Fruit fly (Drosophila melanogaster) whole organism, prepupa: ENCODE results near the gene CG14684.
A peak's percentile ranks its signal among the peaks of the same experiment; 100 is the strongest.

ENCODE experiments used
- Blimp-1 ChIP-seq: fragments of 200-800 bp; sonication (Bioruptor generic); optimal IDR thresholded peaks from 3 replicates; lab custom pipeline; 2017; ENCODE audit warnings: missing biosample characterization, missing genetic modification characterization, mild to moderate bottlenecking, moderate library complexity, missing genetic modification reagents
- CG10631 ChIP-seq: fragments of 200-800 bp; sonication (Bioruptor generic); optimal IDR thresholded peaks from 2 replicates; lab custom pipeline; 2016; ENCODE audit warnings: missing biosample characterization, missing genetic modification characterization
- CG11294 ChIP-seq: fragments of 200-800 bp; sonication (Bioruptor generic); IDR thresholded peaks from 2 replicates; pipeline ENCODE4 v1.3.6; 2022; ENCODE audit warnings: missing biosample characterization, missing genetic modification characterization
- CG11902 ChIP-seq: fragments of 200-800 bp; sonication (Bioruptor generic); optimal IDR thresholded peaks from 3 replicates; lab custom pipeline; 2016; ENCODE audit warnings: missing biosample characterization, missing genetic modification characterization
- CG1621 ChIP-seq: fragments of 200-800 bp; sonication (Bioruptor generic); optimal IDR thresholded peaks from 3 replicates; lab custom pipeline; 2018; ENCODE audit warnings: missing biosample characterization, mild to moderate bottlenecking, missing genetic modification characterization
- CG16779 ChIP-seq: fragments of 200-800 bp; sonication (Bioruptor generic); optimal IDR thresholded peaks from 3 replicates; lab custom pipeline; 2017; ENCODE audit warnings: missing biosample characterization, mild to moderate bottlenecking, missing genetic modification characterization
- CG3032 ChIP-seq: fragments of 200-800 bp; optimal IDR thresholded peaks from 2 replicates; lab custom pipeline; 2019; ENCODE audit warnings: missing biosample characterization, mild to moderate bottlenecking, missing genetic modification characterization, moderate library complexity
- CG31627 ChIP-seq: fragments of 200-800 bp; sonication (Bioruptor generic); optimal IDR thresholded peaks from 3 replicates; lab custom pipeline; 2016; ENCODE audit warnings: missing biosample characterization, missing genetic modification characterization
- CG32006 ChIP-seq: fragments of 200-800 bp; sonication (Bioruptor generic); optimal IDR thresholded peaks from 3 replicates; lab custom pipeline; 2017; ENCODE audit warnings: missing biosample characterization, mild to moderate bottlenecking, missing genetic modification characterization
- CG4318 ChIP-seq: fragments of 200-800 bp; sonication (Bioruptor generic); optimal IDR thresholded peaks from 3 replicates; lab custom pipeline; 2017; ENCODE audit warnings: missing biosample characterization, mild to moderate bottlenecking, missing genetic modification characterization
- CG6163 ChIP-seq: fragments of 200-800 bp; sonication (Bioruptor generic); IDR thresholded peaks from 3 replicates; pipeline ENCODE4 v1.3.6; 2022; ENCODE audit warnings: missing biosample characterization, missing genetic modification characterization
- CG6276 ChIP-seq: fragments of 200-800 bp; sonication (Bioruptor generic); optimal IDR thresholded peaks from 2 replicates; lab custom pipeline; 2017; ENCODE audit warnings: missing biosample characterization, mild to moderate bottlenecking, missing genetic modification characterization
- CG6792 ChIP-seq: fragments of 200-800 bp; sonication (Bioruptor generic); optimal IDR thresholded peaks from 3 replicates; lab custom pipeline; 2016; ENCODE audit warnings: missing biosample characterization, missing genetic modification characterization
- CG6808 ChIP-seq: fragments of 200-800 bp; sonication (Bioruptor generic); optimal IDR thresholded peaks from 3 replicates; lab custom pipeline; 2017; ENCODE audit warnings: missing biosample characterization, missing genetic modification characterization, mild to moderate bottlenecking, moderate library complexity, missing genetic modification reagents
- CG6854 ChIP-seq: fragments of 200-800 bp; sonication (Bioruptor generic); optimal IDR thresholded peaks from 2 replicates; lab custom pipeline; 2017; ENCODE audit warnings: missing biosample characterization, mild to moderate bottlenecking, missing genetic modification characterization
- CG7368 ChIP-seq: fragments of 200-800 bp; sonication (Bioruptor generic); optimal IDR thresholded peaks from 3 replicates; lab custom pipeline; 2016; ENCODE audit warnings: missing biosample characterization, missing genetic modification characterization
- CG8319 ChIP-seq: fragments of 200-800 bp; sonication (Bioruptor generic); optimal IDR thresholded peaks from 3 replicates; lab custom pipeline; 2016; ENCODE audit warnings: missing biosample characterization, missing genetic modification characterization
- CG8632 ChIP-seq: fragments of 200-800 bp; sonication (Bioruptor generic); optimal IDR thresholded peaks from 3 replicates; lab custom pipeline; 2016; ENCODE audit warnings: missing biosample characterization, missing genetic modification characterization
- Eip75B ChIP-seq: fragments of 200-800 bp; sonication (Bioruptor generic); optimal IDR thresholded peaks from 3 replicates; lab custom pipeline; 2016; ENCODE audit warnings: missing biosample characterization, missing genetic modification characterization
- Eip78C ChIP-seq: fragments of 200-800 bp; sonication (Bioruptor generic); peaks from one replicate; lab custom pipeline; 2016; ENCODE audit warnings: missing biosample characterization, missing genetic modification characterization
- Ets21C ChIP-seq: fragments of 200-800 bp; sonication (Bioruptor generic); optimal IDR thresholded peaks from 3 replicates; lab custom pipeline; 2016; ENCODE audit warnings: missing biosample characterization, missing genetic modification characterization
- Hr38 ChIP-seq: sonication (Bioruptor generic); optimal IDR thresholded peaks from 2 replicates; lab custom pipeline; 2016; ENCODE audit warnings: missing biosample characterization, missing genetic modification characterization
- Lpt ChIP-seq: fragments of 200-800 bp; sonication (Bioruptor generic); optimal IDR thresholded peaks from 3 replicates; lab custom pipeline; 2016; ENCODE audit warnings: missing biosample characterization, missing genetic modification characterization
- Met ChIP-seq: fragments of 200-800 bp; sonication (Bioruptor generic); optimal IDR thresholded peaks from 3 replicates; lab custom pipeline; 2016; ENCODE audit warnings: missing biosample characterization, missing genetic modification characterization
- OdsH ChIP-seq: fragments of 200-800 bp; sonication (Bioruptor generic); optimal IDR thresholded peaks from 3 replicates; lab custom pipeline; 2016; ENCODE audit warnings: missing biosample characterization, missing genetic modification characterization
- Smox ChIP-seq: fragments of 200-800 bp; sonication (Bioruptor generic); optimal IDR thresholded peaks from 3 replicates; lab custom pipeline; 2016; ENCODE audit warnings: missing biosample characterization, missing genetic modification characterization
- Sox102F ChIP-seq: fragments of 200-800 bp; sonication (Bioruptor generic); optimal IDR thresholded peaks from 2 replicates; lab custom pipeline; 2016; ENCODE audit warnings: missing biosample characterization, mild to moderate bottlenecking, missing genetic modification characterization
- Sox15 ChIP-seq: fragments of 200-800 bp; sonication (Bioruptor generic); optimal IDR thresholded peaks from 3 replicates; lab custom pipeline; 2016; ENCODE audit warnings: missing biosample characterization, missing genetic modification characterization
- achi ChIP-seq: fragments of 200-800 bp; sonication (Bioruptor generic); optimal IDR thresholded peaks from 3 replicates; lab custom pipeline; 2016; ENCODE audit warnings: missing biosample characterization, missing genetic modification characterization
- cyc ChIP-seq: fragments of 200-800 bp; sonication (Bioruptor generic); optimal IDR thresholded peaks from 3 replicates; lab custom pipeline; 2016; ENCODE audit warnings: missing biosample characterization, missing genetic modification characterization
- dsx ChIP-seq: fragments of 200-800 bp; optimal IDR thresholded peaks from 3 replicates; lab custom pipeline; 2019; ENCODE audit warnings: missing biosample characterization, mild to moderate bottlenecking, missing genetic modification characterization, moderate library complexity; ENCODE audit not compliant: poor library complexity, severe bottlenecking
- eg ChIP-seq: fragments of 200-800 bp; sonication (Bioruptor generic); IDR thresholded peaks from 3 replicates; pipeline ENCODE4 v1.3.6; 2022; ENCODE audit warnings: missing biosample characterization, missing genetic modification characterization
- fd59A ChIP-seq: fragments of 200-800 bp; sonication (Bioruptor generic); optimal IDR thresholded peaks from 2 replicates; lab custom pipeline; 2017; ENCODE audit warnings: missing biosample characterization, mild to moderate bottlenecking, missing genetic modification characterization, missing genetic modification reagents
- fkh ChIP-seq: fragments of 200-800 bp; sonication (Bioruptor generic); optimal IDR thresholded peaks from 3 replicates; lab custom pipeline; 2017; ENCODE audit warnings: missing biosample characterization, mild to moderate bottlenecking, missing genetic modification characterization, moderate library complexity
- salr ChIP-seq, 2 experiments: fragments of 200-800 bp; sonication (Bioruptor generic); optimal IDR thresholded peaks; 3 replicates each; lab custom pipeline; 2016 to 2018; ENCODE audit warnings: missing biosample characterization in 2 of 2, missing genetic modification characterization in 2 of 2, mild to moderate bottlenecking in 1 of 2
- spab ChIP-seq: fragments of 200-800 bp; sonication (Bioruptor generic); optimal IDR thresholded peaks from 2 replicates; lab custom pipeline; 2017; ENCODE audit warnings: missing biosample characterization, mild to moderate bottlenecking, missing genetic modification characterization, missing genetic modification reagents
- svp ChIP-seq: fragments of 200-800 bp; sonication (Bioruptor generic); peaks from one replicate; lab custom pipeline; 2016; ENCODE audit warnings: missing biosample characterization, missing genetic modification characterization
- topi ChIP-seq: fragments of 200-800 bp; sonication (Bioruptor generic); optimal IDR thresholded peaks from 3 replicates; lab custom pipeline; 2016; ENCODE audit warnings: missing biosample characterization, missing genetic modification characterization

Gene CG14684

DNA sequence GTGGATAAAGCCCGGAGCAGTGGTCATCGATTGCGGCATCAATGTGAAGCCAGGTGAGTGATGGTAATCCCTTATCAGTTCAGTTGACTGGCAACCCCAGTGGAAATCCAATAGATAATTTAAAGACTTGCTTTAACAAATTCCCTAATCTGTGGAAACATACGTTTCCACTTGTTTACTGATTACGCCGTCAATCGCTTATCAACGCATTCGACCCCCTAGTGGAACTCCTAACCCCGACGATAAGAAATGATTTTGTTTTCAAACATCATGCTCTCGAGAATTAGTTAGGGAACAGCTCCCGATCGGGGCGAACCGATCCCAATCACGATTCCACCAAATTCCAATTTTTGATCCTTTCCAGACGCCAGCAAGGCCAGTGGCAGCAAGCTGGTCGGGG, 6.1 kb upstream of the CG14684 start:
- TF ChIP-seq svp (GFP tag; lab: Kevin White, UChicago) (peak; percentile 91), CG16779 (tag; lab: Kevin White, UChicago) (no peak), dsx (GFP tag; lab: Kevin White, UChicago) (no peak)

DNA sequence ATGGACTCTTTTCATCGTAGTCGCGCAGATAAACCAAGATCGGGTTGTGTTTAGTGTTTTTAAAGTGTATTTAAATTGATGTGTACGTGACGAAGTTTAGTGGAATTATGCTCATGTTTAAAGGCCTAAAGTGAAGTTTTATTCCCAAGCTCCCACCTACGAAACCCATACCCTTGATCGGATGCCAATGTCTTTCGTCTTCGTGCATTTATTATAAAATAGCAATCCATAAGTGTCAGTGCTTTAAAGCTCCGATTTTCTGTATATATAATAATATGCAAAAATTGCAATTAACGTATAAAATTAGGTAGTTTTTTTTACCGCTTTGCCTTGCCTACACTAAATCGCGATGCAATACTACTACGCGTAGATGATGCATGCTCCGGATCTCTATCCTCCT, 1.8 kb upstream of the CG14684 start, which contains the start of gene CG31391:
Gene CG31391 (minus strand): TSS at position 101 of the 400 bp plus-strand sequence.
- peak; percentile 8 for TF ChIP-seq svp (GFP tag; lab: Kevin White, UChicago)
- TF ChIP-seq CG6854: no peak
- TF ChIP-seq, all 60 proteins: peak for 1

DNA sequence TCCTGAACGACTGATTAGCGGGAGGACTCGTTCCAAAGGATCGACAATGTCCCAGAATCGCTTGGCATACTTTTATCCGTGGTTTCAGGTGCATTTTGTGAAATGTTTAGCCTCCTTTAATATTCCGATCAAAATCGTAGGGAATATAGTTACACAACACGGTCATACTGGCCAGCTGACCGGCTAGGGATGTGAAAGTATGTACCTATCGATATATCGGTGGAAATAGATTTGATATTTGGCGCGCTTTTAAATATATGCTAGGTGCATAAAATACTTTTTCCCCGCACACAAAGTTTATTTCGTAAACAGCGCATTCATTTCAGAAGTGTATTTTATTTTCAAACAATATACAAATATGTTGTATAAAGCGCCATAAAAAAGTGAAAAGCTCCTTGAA, 1.4 kb downstream of the CG14684 start, which contains the start of gene CG31278:
Gene CG31278 (minus strand): TSS at position 172 of the 400 bp plus-strand sequence.
- no peak for TF ChIP-seq Hr38
- no peak for TF ChIP-seq Lpt
- no peak for TF ChIP-seq CG31627
- no peak for TF ChIP-seq spab
- TF ChIP-seq CG32006 (GFP tag; lab: Kevin White, UChicago): no peak
- TF ChIP-seq Blimp-1 (GFP tag; lab: Kevin White, UChicago): no peak
- no peak for TF ChIP-seq CG4318
- no peak for TF ChIP-seq CG1621 (tag; lab: Kevin White, UChicago)
- no peak for TF ChIP-seq CG8632
- TF ChIP-seq CG6808: no peak
- no peak for TF ChIP-seq Sox15 (GFP tag; lab: Kevin White, UChicago)
- no peak for TF ChIP-seq cyc (GFP tag; lab: Kevin White, UChicago)
- no peak for TF ChIP-seq Sox102F
- TF ChIP-seq eg (GFP tag; lab: Robert Waterston, UW): no peak
- TF ChIP-seq CG6163 (GFP tag; lab: Robert Waterston, UW): no peak

DNA sequence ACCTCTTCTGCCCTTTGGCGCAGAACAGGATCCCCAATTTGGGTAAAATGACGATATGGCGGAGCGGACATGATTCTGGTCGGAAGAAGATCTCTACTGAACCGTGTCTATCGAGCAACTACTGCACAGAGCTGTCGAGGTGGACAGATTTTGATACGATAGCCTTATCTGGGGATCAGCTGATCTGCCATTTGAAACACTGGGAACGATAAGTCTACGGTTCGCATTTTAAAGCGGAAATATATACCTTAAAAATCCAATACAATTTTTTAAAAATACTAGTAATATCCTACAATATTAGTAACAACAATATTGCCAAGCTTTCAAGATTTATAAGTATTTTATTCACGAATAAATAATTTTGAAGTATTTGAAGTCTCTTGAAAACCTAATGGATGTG, 2.5 kb downstream of the CG14684 start, which contains the start of gene CG31373:
Gene CG31373 (minus strand): TSS at position 101 of the 400 bp plus-strand sequence.
- no peak for TF ChIP-seq topi (GFP tag; lab: Kevin White, UChicago)
- no peak for TF ChIP-seq CG6276
- TF ChIP-seq Smox: no peak
- TF ChIP-seq CG6792 (GFP tag; lab: Kevin White, UChicago): no peak
- TF ChIP-seq Met (GFP tag; lab: Kevin White, UChicago): no peak
- TF ChIP-seq CG11294 (GFP tag; lab: Robert Waterston, UW): no peak
- TF ChIP-seq CG31627: no peak
- no peak for TF ChIP-seq CG3032
- TF ChIP-seq Eip78C: no peak
- no peak for TF ChIP-seq Ets21C (GFP tag; lab: Kevin White, UChicago)
- TF ChIP-seq CG7368 (GFP tag; lab: Kevin White, UChicago): no peak
- TF ChIP-seq achi (GFP tag; lab: Kevin White, UChicago): no peak

DNA sequence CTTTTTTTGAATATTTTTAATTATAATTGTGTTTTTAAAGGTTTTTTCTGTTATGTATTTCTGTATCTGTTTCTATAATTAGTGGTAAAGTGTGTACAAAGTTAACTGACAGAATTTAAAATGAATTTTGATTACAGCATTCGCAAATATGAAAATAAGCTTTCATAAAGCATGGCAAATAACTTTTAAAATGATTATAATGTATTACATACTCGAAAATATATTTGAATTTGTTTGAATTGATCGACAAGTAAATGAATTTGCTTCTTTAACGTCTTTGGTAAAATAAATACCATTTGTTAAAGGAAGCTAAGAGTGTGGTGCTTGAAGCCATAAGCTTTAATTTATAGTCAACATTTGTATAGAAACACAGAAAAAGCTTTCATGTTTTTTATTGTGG, 4.4 kb downstream of the CG14684 start, which contains the start of gene CG14689:
Gene CG14689 (minus strand): TSS at position 101 of the 400 bp plus-strand sequence.
- no peak for TF ChIP-seq OdsH (GFP tag; lab: Kevin White, UChicago)
- no peak for TF ChIP-seq cyc (GFP tag; lab: Kevin White, UChicago)
- TF ChIP-seq CG32006 (GFP tag; lab: Kevin White, UChicago): no peak
- TF ChIP-seq achi (GFP tag; lab: Kevin White, UChicago): no peak
- no peak for TF ChIP-seq CG10631 (GFP tag; lab: Kevin White, UChicago)
- TF ChIP-seq Eip75B (GFP tag; lab: Kevin White, UChicago): no peak
- TF ChIP-seq fd59A (GFP tag; lab: Kevin White, UChicago): no peak
- no peak for TF ChIP-seq salr (GFP tag; optimal IDR thresholded peaks at IDR 0.05; lab: Kevin White, UChicago)
- TF ChIP-seq Sox15 (GFP tag; lab: Kevin White, UChicago): no peak
- no peak for TF ChIP-seq CG6854
- no peak for TF ChIP-seq CG31627
- no peak for TF ChIP-seq CG11902 (GFP tag; lab: Kevin White, UChicago)
- TF ChIP-seq CG6163 (GFP tag; lab: Robert Waterston, UW): no peak
- no peak for TF ChIP-seq CG8319 (GFP tag; lab: Kevin White, UChicago)
- no peak for TF ChIP-seq fkh (GFP tag; lab: Kevin White, UChicago)
